Worm (Caenorhabditis elegans): Measurements from ENCODE around the gene gly-3.

Gene gly-3

DNA sequence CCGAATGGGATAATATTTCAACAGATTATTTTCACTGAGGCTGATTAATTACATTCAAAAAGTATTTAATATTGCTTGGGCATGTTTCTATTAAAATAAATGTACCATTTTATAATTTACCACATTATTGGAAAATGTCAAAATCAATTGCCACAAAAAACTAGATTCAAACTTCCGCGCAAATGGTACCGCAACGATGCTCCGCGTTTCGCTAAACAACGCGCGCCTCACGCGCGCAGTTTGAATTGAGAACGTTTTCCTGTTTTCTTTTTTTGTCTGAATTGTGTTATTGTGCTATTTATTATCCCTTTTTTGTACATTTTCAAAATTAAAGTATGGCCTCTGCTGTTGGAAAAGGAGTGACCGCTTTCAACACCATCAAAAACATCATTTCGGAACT, 23.3 kb upstream of the gly-3 start, which contains the start of gene C29E4.12 (continued):
- TF ChIP-seq nhr-11 (tag; optimal IDR thresholded peaks at IDR 0.05), result no peak
- TF ChIP-seq ztf-1 (GFP tag; conservative IDR thresholded peaks at IDR 0.05), result no peak
- peak; percentile 20 for TF ChIP-seq R02D3.7 (tag; optimal IDR thresholded peaks at IDR 0.05)
- no peak for TF ChIP-seq sem-4 (tag; optimal IDR thresholded peaks at IDR 0.05)
- no peak for TF ChIP-seq Y55F3AM.14 (GFP tag; optimal IDR thresholded peaks at IDR 0.05)
- TF ChIP-seq ceh-16 (tag; optimal IDR thresholded peaks at IDR 0.05), result no peak
- no peak for TF ChIP-seq alr-1 (tag; optimal IDR thresholded peaks at IDR 0.05)
- TF ChIP-seq nhr-237 (tag; optimal IDR thresholded peaks at IDR 0.05), result no peak
- no peak for TF ChIP-seq zag-1 (tag; optimal IDR thresholded peaks at IDR 0.05)
- no peak for TF ChIP-seq peb-1 (tag; optimal IDR thresholded peaks at IDR 0.05)
- no peak for TF ChIP-seq ZK546.5 (tag; optimal IDR thresholded peaks at IDR 0.05)
- TF ChIP-seq unc-39 (tag; optimal IDR thresholded peaks at IDR 0.05), result no peak
- TF ChIP-seq nhr-25 (tag; optimal IDR thresholded peaks at IDR 0.05), result peak; percentile 60
- TF ChIP-seq lsy-2 (tag; optimal IDR thresholded peaks at IDR 0.05), result peak; percentile 51 to 88
- peak; percentile 58 for TF ChIP-seq sma-9 (GFP tag; optimal IDR thresholded peaks at IDR 0.05)
- no peak for TF ChIP-seq sma-9 (tag; optimal IDR thresholded peaks at IDR 0.05)
- no peak for TF ChIP-seq ztf-4 (tag; optimal IDR thresholded peaks at IDR 0.05)
- TF ChIP-seq egl-27 (tag; optimal IDR thresholded peaks at IDR 0.05), result no peak
- TF ChIP-seq nhr-10 (tag; optimal IDR thresholded peaks at IDR 0.05), result no peak
- no peak for TF ChIP-seq unc-62 (GFP tag; optimal IDR thresholded peaks at IDR 0.05)

DNA sequence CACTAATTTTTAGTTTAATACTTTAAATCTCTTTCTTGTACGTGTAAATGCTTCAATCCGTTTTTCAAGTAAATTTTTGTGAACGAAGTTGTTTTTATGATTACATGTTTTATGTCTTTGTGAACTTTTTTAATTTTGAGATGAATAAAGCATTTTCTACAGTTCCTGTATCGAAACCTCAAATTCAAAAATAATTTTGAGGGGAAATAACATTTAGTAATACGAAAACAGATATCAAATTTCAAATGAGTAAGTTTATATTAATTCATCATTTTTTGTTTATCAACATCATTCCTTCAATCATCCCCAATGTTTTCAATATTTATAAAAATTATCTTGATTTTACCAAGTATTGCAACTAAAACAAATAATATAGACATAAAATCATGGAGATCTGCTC, 20.0 kb upstream of the gly-3 start, which contains the start of gene C29E4.10:
TSS of gene C29E4.10 (plus strand) at position 301 of the 400 bp plus-strand sequence.
- no peak for TF ChIP-seq ceh-16 (tag; optimal IDR thresholded peaks at IDR 0.05)
- no peak for TF ChIP-seq blmp-1 (tag; optimal IDR thresholded peaks at IDR 0.05; ENCODE audit: insufficient read depth)
- TF ChIP-seq mdl-1 (tag; optimal IDR thresholded peaks at IDR 0.05), result no peak
- no peak for TF ChIP-seq ztf-4 (tag; optimal IDR thresholded peaks at IDR 0.05)
- no peak for TF ChIP-seq lin-39 (tag; optimal IDR thresholded peaks at IDR 0.05)
- TF ChIP-seq unc-62 (GFP tag; optimal IDR thresholded peaks at IDR 0.05), result no peak
- no peak for TF ChIP-seq elt-3 (tag; optimal IDR thresholded peaks at IDR 0.05)
- TF ChIP-seq lsy-2 (tag; optimal IDR thresholded peaks at IDR 0.05), result no peak
- no peak for TF ChIP-seq snpc-4 (tag; optimal IDR thresholded peaks at IDR 0.05)
- TF ChIP-seq sma-9 (GFP tag; optimal IDR thresholded peaks at IDR 0.05), result no peak
- no peak for TF ChIP-seq sma-9 (tag; optimal IDR thresholded peaks at IDR 0.05)
- TF ChIP-seq nhr-25 (tag; optimal IDR thresholded peaks at IDR 0.05), result no peak
- TF ChIP-seq nhr-129 (tag; optimal IDR thresholded peaks at IDR 0.05), result no peak
- TF ChIP-seq Y55F3AM.14 (GFP tag; optimal IDR thresholded peaks at IDR 0.05), result no peak
- no peak for TF ChIP-seq nhr-12 (tag; optimal IDR thresholded peaks at IDR 0.05)
- TF ChIP-seq mbf-1 (tag; optimal IDR thresholded peaks at IDR 0.05), result no peak
- TF ChIP-seq nhr-237 (tag; optimal IDR thresholded peaks at IDR 0.05), result no peak
- no peak for TF ChIP-seq F13H6.1 (tag; optimal IDR thresholded peaks at IDR 0.05)

DNA sequence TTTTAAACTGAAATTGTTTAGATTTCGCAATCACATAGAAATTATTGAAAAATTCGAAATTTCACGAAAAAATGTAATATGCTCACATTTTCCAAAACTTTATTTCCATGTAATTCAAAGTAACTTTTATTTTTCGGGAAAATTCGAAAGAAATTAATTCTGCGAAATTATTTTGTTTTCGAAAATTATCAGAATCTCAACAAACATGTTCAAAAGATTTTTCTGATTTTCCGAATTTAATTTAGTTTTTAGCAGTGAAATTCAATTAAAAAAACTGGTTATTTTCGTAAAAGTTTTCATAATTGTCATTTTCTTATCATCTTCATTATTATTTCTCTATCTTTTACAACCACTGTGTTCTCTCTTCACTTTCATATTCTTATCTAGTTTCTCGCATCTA, 15.7 kb upstream of the gly-3 start, which contains the start of gene ran-2:
TSS of gene ran-2 (plus strand) at position 301 of the 400 bp plus-strand sequence.
- TF ChIP-seq unc-62 (GFP tag; optimal IDR thresholded peaks at IDR 0.05), result no peak
- TF ChIP-seq blmp-1 (tag; optimal IDR thresholded peaks at IDR 0.05; ENCODE audit: insufficient read depth), result peak; percentile 6
- peak; percentile 34 for TF ChIP-seq fos-1 (tag; optimal IDR thresholded peaks at IDR 0.05)
- TF ChIP-seq mab-5 (tag; optimal IDR thresholded peaks at IDR 0.05), result no peak

DNA sequence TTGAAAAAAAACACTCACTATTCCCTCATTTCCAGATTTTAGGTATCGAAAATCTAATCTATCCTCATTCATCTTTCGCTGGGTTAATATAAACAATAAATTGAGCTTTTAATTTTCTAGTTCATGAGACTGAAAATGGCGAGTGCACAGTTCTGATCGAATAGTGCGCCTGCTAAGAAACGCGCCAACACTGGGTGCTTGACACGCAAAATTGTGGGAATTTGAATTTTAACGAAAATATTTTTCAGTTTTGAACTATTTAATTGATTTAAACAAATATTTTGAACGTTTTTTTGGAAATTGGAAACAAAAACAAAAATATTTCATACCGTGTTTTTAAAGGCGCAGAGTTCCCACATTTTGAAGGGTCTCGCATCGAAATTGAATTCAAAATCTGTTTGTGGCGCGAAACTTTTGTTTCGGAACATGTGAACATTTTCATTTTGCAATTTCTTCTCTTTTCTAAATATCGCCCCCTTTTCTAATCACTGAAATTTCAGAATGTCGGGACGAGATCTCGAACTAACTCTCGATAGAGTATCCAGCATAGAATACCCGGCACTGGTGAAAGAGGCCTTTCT, 11.1 kb upstream of the gly-3 start, which contains the start of the genes C29E4.13 and npp-15:
TSS of gene C29E4.13 (minus strand) at position 169 of the 581 bp plus-strand sequence.
TSS of gene npp-15 (plus strand) at position 495 of the 581 bp plus-strand sequence.
- TF ChIP-seq mdl-1 (tag; optimal IDR thresholded peaks at IDR 0.05) (no peak), crh-2 (tag; optimal IDR thresholded peaks at IDR 0.05) (peak; percentile 50), gmeb-1 (tag; optimal IDR thresholded peaks at IDR 0.05) (peak; percentile 78), lsy-2 (tag; optimal IDR thresholded peaks at IDR 0.05) (peak; percentile 16 to 79), ZK546.5 (tag; optimal IDR thresholded peaks at IDR 0.05) (no peak), nhr-129 (tag; optimal IDR thresholded peaks at IDR 0.05) (peak; percentile 39), unc-55 (GFP tag; optimal IDR thresholded peaks at IDR 0.05) (peak; percentile 65), sem-4 (tag; optimal IDR thresholded peaks at IDR 0.05) (no peak), ztf-11 (tag; optimal IDR thresholded peaks at IDR 0.05) (no peak), nhr-25 (tag; optimal IDR thresholded peaks at IDR 0.05) (peak; percentile 62)
